Fruit fly (Drosophila melanogaster) whole organism, embryonic: ENCODE measurements around the gene Snr1.

ENCODE experiments used
- CG10462 ChIP-seq: fragments of 200-800 bp; sonication (Bioruptor generic); optimal IDR thresholded peaks from 2 replicates; lab custom pipeline; 2016; ENCODE audit warnings: missing biosample characterization, missing genetic modification characterization
- CG12155 ChIP-seq: fragments of 200-800 bp; sonication (Bioruptor generic); optimal IDR thresholded peaks from 3 replicates; lab custom pipeline; 2016; ENCODE audit warnings: missing biosample characterization, missing genetic modification characterization
- CG12219 ChIP-seq: fragments of 200-800 bp; sonication (Bioruptor generic); optimal IDR thresholded peaks from 3 replicates; lab custom pipeline; 2018; ENCODE audit warnings: missing biosample characterization, mild to moderate bottlenecking, missing genetic modification characterization
- CG12391 ChIP-seq: fragments of 200-800 bp; sonication (Bioruptor generic); optimal IDR thresholded peaks from 3 replicates; lab custom pipeline; 2018; ENCODE audit warnings: missing biosample characterization, mild to moderate bottlenecking, missing genetic modification characterization, moderate library complexity
- CG13424 ChIP-seq: fragments of 200-800 bp; sonication (Bioruptor generic); optimal IDR thresholded peaks from 2 replicates; lab custom pipeline; 2019; ENCODE audit warnings: missing biosample characterization, mild to moderate bottlenecking, missing genetic modification characterization, moderate library complexity
- CG15011 ChIP-seq: fragments of 200-800 bp; sonication (Bioruptor generic); optimal IDR thresholded peaks from 3 replicates; lab custom pipeline; 2018; ENCODE audit warnings: missing biosample characterization, mild to moderate bottlenecking, missing genetic modification characterization
- CG17612 ChIP-seq: fragments of 200-800 bp; sonication (Bioruptor generic); IDR thresholded peaks from 2 replicates; pipeline ENCODE4 v1.3.6; 2022; ENCODE audit warnings: missing biosample characterization, missing genetic modification characterization
- CG30020 ChIP-seq: fragments of 200-800 bp; optimal IDR thresholded peaks from 2 replicates; lab custom pipeline; 2019; ENCODE audit warnings: missing biosample characterization, mild to moderate bottlenecking, missing genetic modification characterization, moderate library complexity
- CG30403 ChIP-seq: fragments of 200-800 bp; sonication (Bioruptor generic); optimal IDR thresholded peaks from 3 replicates; lab custom pipeline; 2016; ENCODE audit warnings: missing biosample characterization, missing genetic modification characterization
- CG31224 ChIP-seq: fragments of 200-800 bp; sonication (Bioruptor generic); IDR thresholded peaks from 2 replicates; pipeline ENCODE4 v1.3.6; 2022; ENCODE audit warnings: missing biosample characterization, missing genetic modification characterization
- CG32532 ChIP-seq: fragments of 200-800 bp; sonication (Bioruptor generic); IDR thresholded peaks from 2 replicates; pipeline ENCODE4 v1.3.6; 2022; ENCODE audit warnings: missing biosample characterization, missing genetic modification characterization
- CG3281 ChIP-seq: fragments of 200-800 bp; sonication (Bioruptor generic); optimal IDR thresholded peaks from 3 replicates; lab custom pipeline; 2017; ENCODE audit warnings: missing biosample characterization, mild to moderate bottlenecking, missing genetic modification characterization
- CG4328 ChIP-seq: fragments of 200-800 bp; sonication (Bioruptor generic); optimal IDR thresholded peaks from 3 replicates; lab custom pipeline; 2017; ENCODE audit warnings: missing biosample characterization, missing genetic modification reagents, missing genetic modification characterization
- Camta ChIP-seq: fragments of 200-800 bp; sonication (Bioruptor generic); optimal IDR thresholded peaks from 2 replicates; lab custom pipeline; 2016; ENCODE audit warnings: missing biosample characterization, missing genetic modification characterization
- Dip2 ChIP-seq: fragments of 200-800 bp; sonication (Bioruptor generic); IDR thresholded peaks from 2 replicates; pipeline ENCODE4 v1.3.6; 2022; ENCODE audit warnings: missing biosample characterization, missing genetic modification characterization
- Doc2 ChIP-seq: fragments of 200-800 bp; sonication (Bioruptor generic); IDR thresholded peaks from 2 replicates; pipeline ENCODE4 v1.3.6; 2022; ENCODE audit warnings: missing biosample characterization, missing genetic modification characterization
- Dp ChIP-seq: fragments of 200-800 bp; sonication (Bioruptor generic); optimal IDR thresholded peaks from 2 replicates; lab custom pipeline; 2018; ENCODE audit warnings: missing biosample characterization, mild to moderate bottlenecking, missing genetic modification characterization, moderate library complexity
- Dref ChIP-seq: fragments of 200-800 bp; sonication (Bioruptor generic); IDR thresholded peaks from 2 replicates; pipeline ENCODE4 v1.3.6; 2022; ENCODE audit warnings: missing biosample characterization, missing genetic modification characterization
- Eip74EF ChIP-seq, 2 experiments: fragments of 200-800 bp in 1 of 2; fragments of >200 bp in 1 of 2; sonication (Bioruptor generic) in 1 of 2; optimal IDR thresholded peaks; 2 replicates each; lab custom pipeline; 2017 to 2019; ENCODE audit warnings: missing biosample characterization in 2 of 2, missing genetic modification characterization in 2 of 2, mild to moderate bottlenecking in 1 of 2, moderate library complexity in 1 of 2
- Ets97D ChIP-seq: fragments of 200-800 bp; sonication (Bioruptor generic); optimal IDR thresholded peaks from 3 replicates; lab custom pipeline; 2016; ENCODE audit warnings: missing biosample characterization, missing genetic modification characterization
- Fer3 ChIP-seq: fragments of 200-800 bp; sonication (Bioruptor generic); optimal IDR thresholded peaks from 2 replicates; lab custom pipeline; 2018; ENCODE audit warnings: missing biosample characterization, mild to moderate bottlenecking, missing genetic modification characterization, moderate library complexity
- HmgZ ChIP-seq: fragments of 200-800 bp; sonication (Bioruptor generic); optimal IDR thresholded peaks from 2 replicates; lab custom pipeline; 2018; ENCODE audit warnings: missing biosample characterization, mild to moderate bottlenecking, missing genetic modification characterization
- Mes4 ChIP-seq: fragments of 200-800 bp; sonication (Bioruptor generic); optimal IDR thresholded peaks from 2 replicates; lab custom pipeline; 2016; ENCODE audit warnings: missing biosample characterization, missing genetic modification characterization
- Optix ChIP-seq: fragments of 200-800 bp; sonication (Bioruptor generic); IDR thresholded peaks from 3 replicates; pipeline ENCODE4 v1.3.6; 2022; ENCODE audit warnings: missing biosample characterization, missing genetic modification characterization
- Side ChIP-seq: fragments of 200-800 bp; sonication (Bioruptor generic); optimal IDR thresholded peaks from 2 replicates; lab custom pipeline; 2016; ENCODE audit warnings: missing biosample characterization, missing genetic modification characterization
- Sin3A ChIP-seq: fragments of >200 bp; optimal IDR thresholded peaks from 2 replicates; lab custom pipeline; 2018
- Taf1 ChIP-seq: fragments of 200-800 bp; sonication (Bioruptor generic); IDR thresholded peaks from 2 replicates; pipeline ENCODE4 v1.3.6; 2022; ENCODE audit warnings: missing biosample characterization, missing genetic modification characterization
- amos ChIP-seq: fragments of 200-800 bp; sonication (Bioruptor generic); IDR thresholded peaks from 2 replicates; pipeline ENCODE4 v1.3.6; 2022; ENCODE audit warnings: missing biosample characterization, missing genetic modification characterization; ENCODE audit not compliant: partially characterized antibody
- ato ChIP-seq: fragments of 200-800 bp; sonication (Bioruptor generic); IDR thresholded peaks from 2 replicates; pipeline ENCODE4 v1.3.6; 2022; ENCODE audit warnings: missing biosample characterization, missing genetic modification characterization; ENCODE audit not compliant: partially characterized antibody
- bab2 ChIP-seq: fragments of 200-800 bp; sonication (Bioruptor generic); optimal IDR thresholded peaks from 2 replicates; lab custom pipeline; 2016; ENCODE audit warnings: missing biosample characterization, missing genetic modification characterization
- bcd ChIP-seq: fragments of 200-800 bp; sonication (Bioruptor generic); optimal IDR thresholded peaks from 2 replicates; lab custom pipeline; 2017; ENCODE audit warnings: missing biosample characterization, mild to moderate bottlenecking, missing genetic modification characterization
- chinmo ChIP-seq: fragments of 200-800 bp; sonication (Bioruptor generic); IDR thresholded peaks from 4 replicates; pipeline ENCODE4 v1.3.6; 2022; ENCODE audit warnings: missing biosample characterization, missing genetic modification characterization; ENCODE audit not compliant: partially characterized antibody
- chn ChIP-seq: fragments of 200-800 bp; sonication (Bioruptor generic); optimal IDR thresholded peaks from 2 replicates; lab custom pipeline; 2016; ENCODE audit warnings: missing biosample characterization, missing genetic modification characterization
- croc ChIP-seq: fragments of 200-800 bp; sonication (Bioruptor generic); conservative IDR thresholded peaks from 3 replicates; pipeline ENCODE4 v1.3.6; 2022; ENCODE audit warnings: missing biosample characterization, missing genetic modification characterization
- crol ChIP-seq: fragments of 200-800 bp; sonication (Bioruptor generic); IDR thresholded peaks from 2 replicates; pipeline ENCODE4 v1.3.6; 2022; ENCODE audit warnings: missing biosample characterization, missing genetic modification characterization
- da ChIP-seq: fragments of 200-800 bp; sonication (Bioruptor generic); optimal IDR thresholded peaks from 2 replicates; lab custom pipeline; 2016; ENCODE audit warnings: missing biosample characterization, missing genetic modification characterization
- dati ChIP-seq: fragments of 200-800 bp; sonication (Bioruptor generic); IDR thresholded peaks from 2 replicates; pipeline ENCODE4 v1.3.6; 2022; ENCODE audit warnings: missing biosample characterization, missing genetic modification characterization
- eyg ChIP-seq: fragments of 200-800 bp; sonication (Bioruptor generic); optimal IDR thresholded peaks from 3 replicates; lab custom pipeline; 2016; ENCODE audit warnings: missing biosample characterization, missing genetic modification characterization
- ftz-f1 ChIP-seq: fragments of 200-800 bp; sonication (Bioruptor generic); optimal IDR thresholded peaks from 2 replicates; lab custom pipeline; 2016; ENCODE audit warnings: missing biosample characterization, missing genetic modification characterization
- gfzf ChIP-seq: fragments of 200-800 bp; sonication (Bioruptor generic); optimal IDR thresholded peaks from 2 replicates; lab custom pipeline; 2016; ENCODE audit warnings: missing biosample characterization, mild to moderate bottlenecking, missing genetic modification characterization, moderate library complexity
- her ChIP-seq: fragments of 200-800 bp; sonication (Bioruptor generic); optimal IDR thresholded peaks from 2 replicates; lab custom pipeline; 2016; ENCODE audit warnings: missing biosample characterization, missing genetic modification characterization
- lov ChIP-seq, 2 experiments: fragments of 200-800 bp in 1 of 2; fragments of >200 bp in 1 of 2; sonication (Bioruptor generic) in 1 of 2; IDR thresholded peaks in 1 of 2; optimal IDR thresholded peaks in 1 of 2; 2 replicates in 1 of 2; 3 replicates in 1 of 2; pipeline versions ENCODE4 v1.3.6 to Lab custom; 2017 to 2022; ENCODE audit warnings: missing biosample characterization in 1 of 2, missing genetic modification characterization in 1 of 2
- nerfin-2 ChIP-seq: fragments of 200-800 bp; sonication (Bioruptor generic); IDR thresholded peaks from 2 replicates; pipeline ENCODE4 v1.3.6; 2022; ENCODE audit warnings: missing biosample characterization, missing genetic modification characterization; ENCODE audit not compliant: partially characterized antibody
- otp ChIP-seq: fragments of 200-800 bp; sonication (Bioruptor generic); IDR thresholded peaks from 3 replicates; pipeline ENCODE4, ENCODE4 v1.3.6; 2022; ENCODE audit warnings: missing biosample characterization, missing genetic modification characterization
- prd ChIP-seq, 3 experiments: fragments of >200 bp in 2 of 3; fragments of 200-800 bp in 1 of 3; sonication (Bioruptor generic) in 1 of 3; optimal IDR thresholded peaks in 2 of 3; IDR thresholded peaks in 1 of 3; 2 replicates in 2 of 3; 3 replicates in 1 of 3; pipeline versions ENCODE4 v1.3.6 to Lab custom; 2017 to 2022; ENCODE audit warnings: missing biosample characterization in 1 of 3, missing genetic modification characterization in 1 of 3
- so ChIP-seq: fragments of 200-800 bp; sonication (Bioruptor generic); IDR thresholded peaks from 3 replicates; pipeline ENCODE4 v1.3.6; 2022; ENCODE audit warnings: missing biosample characterization, missing genetic modification characterization
- tin ChIP-seq: fragments of 200-800 bp; sonication (Bioruptor generic); optimal IDR thresholded peaks from 3 replicates; lab custom pipeline; 2016; ENCODE audit warnings: missing biosample characterization, missing genetic modification characterization
- trh ChIP-seq: fragments of 200-800 bp; sonication (Bioruptor generic); optimal IDR thresholded peaks from 2 replicates; lab custom pipeline; 2016; ENCODE audit warnings: missing biosample characterization, missing genetic modification characterization

The Snr1 gene

dm6 chr3R:5517002-5517875 lies 46.5 kb downstream of the Snr1 start, which contains the start of gene Itpr (continued):
- TF ChIP-seq gfzf, result no peak
- no peak for TF ChIP-seq da (GFP tag; lab: Kevin White, UChicago)
- TF ChIP-seq Eip74EF (GFP tag; optimal IDR thresholded peaks at IDR 0.05; lab: Kevin White, UChicago), result peak in 1 of 2 experiments; percentile 55
- TF ChIP-seq CG3281 (GFP tag; lab: Kevin White, UChicago), result no peak
- no peak for TF ChIP-seq CG12391 (tag; lab: Kevin White, UChicago)
- TF ChIP-seq CG30403 (GFP tag; lab: Kevin White, UChicago), result no peak
- no peak for TF ChIP-seq croc (GFP tag; lab: Robert Waterston, UW)
- peak; percentile 92 for TF ChIP-seq chinmo (GFP tag; lab: Robert Waterston, UW)
- TF ChIP-seq ato (GFP tag; lab: Robert Waterston, UW), result no peak
- no peak for TF ChIP-seq her (GFP tag; lab: Kevin White, UChicago)
- TF ChIP-seq Dp (GFP tag; lab: Kevin White, UChicago), result peak; percentile 37
- no peak for TF ChIP-seq so (GFP tag; lab: Robert Waterston, UW)
- peak; percentile 25 for TF ChIP-seq chn (GFP tag; lab: Kevin White, UChicago)
- TF ChIP-seq Mes4 (GFP tag; lab: Kevin White, UChicago), result no peak
- TF ChIP-seq Optix (GFP tag; lab: Robert Waterston, UW), result no peak
- no peak for TF ChIP-seq bab2 (GFP tag; lab: Kevin White, UChicago)
- no peak for TF ChIP-seq prd (optimal IDR thresholded peaks at IDR 0.05; lab: Kevin White, UChicago)
- peak; percentile 13; the same call in 1 of the 3 replicates for TF ChIP-seq prd (GFP tag; IDR thresholded peaks at IDR 0.05; lab: Robert Waterston, UW)
- no peak for TF ChIP-seq Camta (GFP tag; lab: Kevin White, UChicago)
- TF ChIP-seq amos (GFP tag; lab: Robert Waterston, UW), result peak; percentile 50; the same call in 1 of the 2 replicates
- TF ChIP-seq Ets97D (GFP tag; lab: Kevin White, UChicago), result no peak
- TF ChIP-seq lov (optimal IDR thresholded peaks at IDR 0.05; lab: Kevin White, UChicago), result no peak
- TF ChIP-seq lov (GFP tag; IDR thresholded peaks at IDR 0.05; lab: Robert Waterston, UW), result no peak
- no peak for TF ChIP-seq Taf1 (GFP tag; lab: Robert Waterston, UW)
- TF ChIP-seq Fer3 (tag; lab: Kevin White, UChicago), result no peak
- no peak for TF ChIP-seq trh (GFP tag; lab: Kevin White, UChicago)
- TF ChIP-seq HmgZ (tag; lab: Kevin White, UChicago), result peak; percentile 28
- no peak for TF ChIP-seq CG13424 (tag; lab: Kevin White, UChicago)
- no peak for TF ChIP-seq CG30020
- peak; percentile 5 for TF ChIP-seq bcd
- peak; percentile 58; the same call in 2 of the 3 replicates for TF ChIP-seq otp (GFP tag; lab: Robert Waterston, UW)
- no peak for TF ChIP-seq nerfin-2
- peak; percentile 93 for TF ChIP-seq crol (GFP tag; lab: Robert Waterston, UW)
- no peak for TF ChIP-seq Dip2 (GFP tag; lab: Robert Waterston, UW)
- TF ChIP-seq tin (GFP tag; lab: Kevin White, UChicago), result no peak
- TF ChIP-seq CG17612 (GFP tag; lab: Robert Waterston, UW), result no peak
- peak; percentile 44 for TF ChIP-seq Sin3A (lab: Kevin White, UChicago)
- peak; percentile 3 for TF ChIP-seq CG10462 (GFP tag; lab: Kevin White, UChicago)
- TF ChIP-seq Side (GFP tag; lab: Kevin White, UChicago), result no peak
- no peak for TF ChIP-seq eyg
- no peak for TF ChIP-seq CG4328 (GFP tag; lab: Kevin White, UChicago)
- TF ChIP-seq CG12155 (GFP tag; lab: Kevin White, UChicago), result no peak
- TF ChIP-seq Doc2 (GFP tag; lab: Robert Waterston, UW), result no peak
- no peak for TF ChIP-seq CG31224 (GFP tag; lab: Robert Waterston, UW)
- TF ChIP-seq Dref (GFP tag; lab: Robert Waterston, UW), result 0 out of 2 replicates have a peak, but pooled peaks have one; percentile 23
- no peak; the same call in 1 of the 2 replicates for TF ChIP-seq CG32532
- TF ChIP-seq CG15011, result no peak
- TF ChIP-seq CG12219 (GFP tag; lab: Kevin White, UChicago), result no peak
- TF ChIP-seq dati (GFP tag; lab: Robert Waterston, UW), result no peak
- TF ChIP-seq ftz-f1, result peak; percentile 31
